Fruit fly (Drosophila melanogaster) whole organism, embryonic: ENCODE data around the gene CG11790.

Source experiments
- Atf3 ChIP-seq: fragments of 200-800 bp; sonication (Bioruptor generic); optimal IDR thresholded peaks from 3 replicates; lab custom pipeline; 2016; ENCODE audit warnings: missing biosample characterization, missing genetic modification characterization
- BEAF-32 ChIP-seq: fragments of 200-800 bp; sonication (Bioruptor generic); optimal IDR thresholded peaks from 3 replicates; lab custom pipeline; 2017; ENCODE audit warnings: missing biosample characterization, missing genetic modification characterization, mild to moderate bottlenecking, moderate library complexity, missing genetic modification reagents
- Bteb2 ChIP-seq: fragments of 200-800 bp; sonication (Bioruptor generic); optimal IDR thresholded peaks from 2 replicates; lab custom pipeline; 2016; ENCODE audit warnings: missing biosample characterization, missing genetic modification characterization
- CG11247 ChIP-seq: fragments of 200-800 bp; sonication (Bioruptor generic); IDR thresholded peaks from 2 replicates; pipeline ENCODE4 v1.3.6; 2022; ENCODE audit warnings: missing biosample characterization, missing genetic modification characterization
- CG11504 ChIP-seq: fragments of 200-800 bp; sonication (Bioruptor generic); optimal IDR thresholded peaks from 3 replicates; lab custom pipeline; 2019; ENCODE audit warnings: missing biosample characterization, mild to moderate bottlenecking, missing genetic modification characterization, moderate library complexity
- CG14710 ChIP-seq: fragments of 200-800 bp; sonication (Bioruptor generic); optimal IDR thresholded peaks from 3 replicates; lab custom pipeline; 2019; ENCODE audit warnings: missing biosample characterization, mild to moderate bottlenecking, missing genetic modification characterization, moderate library complexity
- CG15269 ChIP-seq: fragments of 200-800 bp; sonication (Bioruptor generic); optimal IDR thresholded peaks from 2 replicates; lab custom pipeline; 2018; ENCODE audit warnings: missing biosample characterization, mild to moderate bottlenecking, missing genetic modification characterization, moderate library complexity
- CG15514 ChIP-seq: fragments of 200-800 bp; sonication (Bioruptor generic); optimal IDR thresholded peaks from 3 replicates; lab custom pipeline; 2017; ENCODE audit warnings: missing biosample characterization, missing genetic modification characterization, mild to moderate bottlenecking, moderate library complexity, missing genetic modification reagents
- CG1603 ChIP-seq: fragments of 200-800 bp; sonication (Bioruptor generic); optimal IDR thresholded peaks from 2 replicates; lab custom pipeline; 2019; ENCODE audit warnings: missing biosample characterization, mild to moderate bottlenecking, missing genetic modification characterization, moderate library complexity
- CG1647 ChIP-seq: fragments of 200-800 bp; sonication (Bioruptor generic); optimal IDR thresholded peaks from 3 replicates; lab custom pipeline; 2016; ENCODE audit warnings: missing biosample characterization, missing genetic modification characterization
- CG17186 ChIP-seq: fragments of 200-800 bp; sonication (Bioruptor generic); optimal IDR thresholded peaks from 3 replicates; lab custom pipeline; 2017; ENCODE audit warnings: missing biosample characterization, missing genetic modification reagents, missing genetic modification characterization
- CG17359 ChIP-seq: fragments of 200-800 bp; sonication (Bioruptor generic); optimal IDR thresholded peaks from 3 replicates; lab custom pipeline; 2018; ENCODE audit warnings: missing biosample characterization, mild to moderate bottlenecking, missing genetic modification characterization, moderate library complexity
- CG18262 ChIP-seq: fragments of 200-800 bp; optimal IDR thresholded peaks from 3 replicates; lab custom pipeline; 2019; ENCODE audit warnings: missing biosample characterization, mild to moderate bottlenecking, missing genetic modification characterization, moderate library complexity
- CG2116 ChIP-seq: fragments of 200-800 bp; sonication (Bioruptor generic); optimal IDR thresholded peaks from 3 replicates; lab custom pipeline; 2018; ENCODE audit warnings: missing biosample characterization, mild to moderate bottlenecking, missing genetic modification characterization
- CG34422 ChIP-seq: fragments of 200-800 bp; sonication (Bioruptor generic); IDR thresholded peaks from 3 replicates; pipeline ENCODE4 v1.3.6; 2022; ENCODE audit warnings: missing biosample characterization, missing genetic modification characterization
- CG4328 ChIP-seq: fragments of 200-800 bp; sonication (Bioruptor generic); optimal IDR thresholded peaks from 3 replicates; lab custom pipeline; 2017; ENCODE audit warnings: missing biosample characterization, missing genetic modification reagents, missing genetic modification characterization
- CG6765 ChIP-seq: fragments of 200-800 bp; sonication (Bioruptor generic); optimal IDR thresholded peaks from 3 replicates; lab custom pipeline; 2017; ENCODE audit warnings: missing biosample characterization, mild to moderate bottlenecking, missing genetic modification characterization
- CG7357 ChIP-seq: fragments of 200-800 bp; sonication (Bioruptor generic); IDR thresholded peaks from 3 replicates; pipeline ENCODE4 v1.3.6; 2022; ENCODE audit warnings: missing biosample characterization, missing genetic modification characterization
- CG9437 ChIP-seq: fragments of 200-800 bp; sonication (Bioruptor generic); optimal IDR thresholded peaks from 2 replicates; lab custom pipeline; 2018; ENCODE audit warnings: missing biosample characterization, mild to moderate bottlenecking, missing genetic modification characterization
- D ChIP-seq, 2 experiments: fragments of 200-800 bp in 1 of 2; fragments of >200 bp in 1 of 2; sonication (Bioruptor generic) in 1 of 2; optimal IDR thresholded peaks; 2 replicates in 1 of 2; 3 replicates in 1 of 2; lab custom pipeline; 2017; ENCODE audit warnings: mild to moderate bottlenecking in 1 of 2, missing biosample characterization in 1 of 2, missing genetic modification characterization in 1 of 2, missing genetic modification reagents in 1 of 2
- Dbx ChIP-seq: fragments of 200-800 bp; sonication (Bioruptor generic); IDR thresholded peaks from 3 replicates; pipeline ENCODE4 v1.3.6; 2022; ENCODE audit warnings: missing biosample characterization, missing genetic modification characterization
- Drgx ChIP-seq: fragments of 200-800 bp; sonication (Bioruptor generic); IDR thresholded peaks from 2 replicates; pipeline ENCODE4 v1.3.6; 2022; ENCODE audit warnings: missing biosample characterization, missing genetic modification characterization
- E2f2 ChIP-seq: fragments of 200-800 bp; sonication (Bioruptor generic); IDR thresholded peaks from 2 replicates; pipeline ENCODE4 v1.3.6; 2022; ENCODE audit warnings: missing biosample characterization, missing genetic modification characterization
- Ets65A ChIP-seq: fragments of 200-800 bp; sonication (Bioruptor generic); peaks from one replicate; lab custom pipeline; 2016; ENCODE audit warnings: missing biosample characterization, missing genetic modification characterization
- Fer3 ChIP-seq: fragments of 200-800 bp; sonication (Bioruptor generic); optimal IDR thresholded peaks from 2 replicates; lab custom pipeline; 2018; ENCODE audit warnings: missing biosample characterization, mild to moderate bottlenecking, missing genetic modification characterization, moderate library complexity
- Hr51 ChIP-seq, 2 experiments: fragments of 200-800 bp; sonication (Bioruptor generic); optimal IDR thresholded peaks; 2 replicates in 1 of 2; 3 replicates in 1 of 2; lab custom pipeline; 2016 to 2018; ENCODE audit warnings: missing biosample characterization in 2 of 2, missing genetic modification characterization in 2 of 2, mild to moderate bottlenecking in 1 of 2, moderate library complexity in 1 of 2
- MBD-R2 ChIP-seq: fragments of 200-800 bp; sonication (Bioruptor generic); IDR thresholded peaks from 2 replicates; pipeline ENCODE4 v1.3.6; 2022; ENCODE audit warnings: missing biosample characterization, missing genetic modification characterization
- MESR4 ChIP-seq: fragments of 200-800 bp; sonication (Bioruptor generic); optimal IDR thresholded peaks from 2 replicates; lab custom pipeline; 2018; ENCODE audit warnings: missing biosample characterization, mild to moderate bottlenecking, missing genetic modification characterization, moderate library complexity
- Med ChIP-seq: fragments of 200-800 bp; sonication (Bioruptor generic); peaks from one replicate; lab custom pipeline; 2016; ENCODE audit warnings: missing biosample characterization, missing genetic modification characterization, mild to moderate bottlenecking, inconsistent platforms, moderate library complexity
- Myb ChIP-seq: fragments of 200-800 bp; sonication (Bioruptor generic); optimal IDR thresholded peaks from 2 replicates; lab custom pipeline; 2016; ENCODE audit warnings: missing biosample characterization, missing genetic modification characterization
- Nf-YA ChIP-seq: fragments of 200-800 bp; sonication (Bioruptor generic); IDR thresholded peaks from 2 replicates; pipeline ENCODE4 v1.3.6; 2022; ENCODE audit warnings: missing biosample characterization, missing genetic modification characterization
- Rx ChIP-seq: fragments of 200-800 bp; sonication (Bioruptor generic); IDR thresholded peaks from 2 replicates; pipeline ENCODE4 v1.3.6; 2022; ENCODE audit warnings: missing biosample characterization, missing genetic modification characterization
- TFAM ChIP-seq: fragments of 200-800 bp; sonication (Bioruptor generic); optimal IDR thresholded peaks from 2 replicates; lab custom pipeline; 2017; ENCODE audit warnings: missing biosample characterization, missing genetic modification characterization, inconsistent platforms
- Vsx1 ChIP-seq: fragments of 200-800 bp; sonication (Bioruptor generic); optimal IDR thresholded peaks from 2 replicates; lab custom pipeline; 2017; ENCODE audit warnings: missing biosample characterization, mild to moderate bottlenecking, missing genetic modification characterization, missing genetic modification reagents
- Xrp1 ChIP-seq: fragments of 200-800 bp; sonication (Bioruptor generic); IDR thresholded peaks from 2 replicates; pipeline ENCODE4 v1.3.6; 2022; ENCODE audit warnings: missing biosample characterization, missing genetic modification characterization
- ab ChIP-seq: fragments of 200-800 bp; sonication (Bioruptor generic); optimal IDR thresholded peaks from 2 replicates; lab custom pipeline; 2016; ENCODE audit warnings: missing biosample characterization, missing genetic modification characterization
- amos ChIP-seq: fragments of 200-800 bp; sonication (Bioruptor generic); IDR thresholded peaks from 2 replicates; pipeline ENCODE4 v1.3.6; 2022; ENCODE audit warnings: missing biosample characterization, missing genetic modification characterization; ENCODE audit not compliant: partially characterized antibody
- fd102C ChIP-seq: fragments of 200-800 bp; sonication (Bioruptor generic); optimal IDR thresholded peaks from 2 replicates; lab custom pipeline; 2018; ENCODE audit warnings: missing biosample characterization, mild to moderate bottlenecking, missing genetic modification characterization, moderate library complexity
- gfzf ChIP-seq: fragments of 200-800 bp; sonication (Bioruptor generic); optimal IDR thresholded peaks from 2 replicates; lab custom pipeline; 2016; ENCODE audit warnings: missing biosample characterization, mild to moderate bottlenecking, missing genetic modification characterization, moderate library complexity
- grn ChIP-seq: fragments of 200-800 bp; sonication (Bioruptor generic); optimal IDR thresholded peaks from 3 replicates; lab custom pipeline; 2017; ENCODE audit warnings: missing biosample characterization, missing genetic modification characterization
- gsb-n ChIP-seq: fragments of 200-800 bp; sonication (Bioruptor generic); optimal IDR thresholded peaks from 3 replicates; lab custom pipeline; 2018; ENCODE audit warnings: missing biosample characterization, mild to moderate bottlenecking, missing genetic modification characterization
- gt ChIP-seq: fragments of 200-800 bp; sonication (Bioruptor generic); IDR thresholded peaks from 2 replicates; pipeline ENCODE4 v1.3.6; 2022; ENCODE audit warnings: missing biosample characterization, missing genetic modification characterization
- klu ChIP-seq: fragments of 200-800 bp; sonication (Bioruptor generic); IDR thresholded peaks from 2 replicates; pipeline ENCODE4 v1.3.6; 2022; ENCODE audit warnings: missing biosample characterization, missing genetic modification characterization
- lbe ChIP-seq: fragments of 200-800 bp; sonication (Bioruptor generic); optimal IDR thresholded peaks from 2 replicates; lab custom pipeline; 2016; ENCODE audit warnings: missing biosample characterization, mild to moderate bottlenecking, missing genetic modification characterization
- lov ChIP-seq, 2 experiments: fragments of 200-800 bp in 1 of 2; fragments of >200 bp in 1 of 2; sonication (Bioruptor generic) in 1 of 2; IDR thresholded peaks in 1 of 2; optimal IDR thresholded peaks in 1 of 2; 2 replicates in 1 of 2; 3 replicates in 1 of 2; pipeline versions ENCODE4 v1.3.6 to Lab custom; 2017 to 2022; ENCODE audit warnings: missing biosample characterization in 1 of 2, missing genetic modification characterization in 1 of 2
- nerfin-2 ChIP-seq: fragments of 200-800 bp; sonication (Bioruptor generic); IDR thresholded peaks from 2 replicates; pipeline ENCODE4 v1.3.6; 2022; ENCODE audit warnings: missing biosample characterization, missing genetic modification characterization; ENCODE audit not compliant: partially characterized antibody
- oc ChIP-seq: fragments of 200-800 bp; sonication (Bioruptor generic); optimal IDR thresholded peaks from 2 replicates; lab custom pipeline; 2018; ENCODE audit warnings: missing biosample characterization, mild to moderate bottlenecking, missing genetic modification characterization, moderate library complexity
- repo ChIP-seq: fragments of 200-800 bp; sonication (Bioruptor generic); optimal IDR thresholded peaks from 2 replicates; lab custom pipeline; 2016; ENCODE audit warnings: missing biosample characterization, missing genetic modification characterization
- sr ChIP-seq: fragments of 200-800 bp; sonication (Bioruptor generic); IDR thresholded peaks from 3 replicates; pipeline ENCODE4 v1.3.6; 2022; ENCODE audit warnings: missing biosample characterization, missing genetic modification characterization
- trem ChIP-seq: fragments of 200-800 bp; optimal IDR thresholded peaks from 3 replicates; lab custom pipeline; 2019; ENCODE audit warnings: missing biosample characterization, mild to moderate bottlenecking, missing genetic modification characterization, moderate library complexity
- z ChIP-seq: fragments of 200-800 bp; sonication (Bioruptor generic); IDR thresholded peaks from 3 replicates; pipeline ENCODE4 v1.3.6; 2022; ENCODE audit warnings: missing biosample characterization, missing genetic modification characterization

The CG11790 gene

DNA sequence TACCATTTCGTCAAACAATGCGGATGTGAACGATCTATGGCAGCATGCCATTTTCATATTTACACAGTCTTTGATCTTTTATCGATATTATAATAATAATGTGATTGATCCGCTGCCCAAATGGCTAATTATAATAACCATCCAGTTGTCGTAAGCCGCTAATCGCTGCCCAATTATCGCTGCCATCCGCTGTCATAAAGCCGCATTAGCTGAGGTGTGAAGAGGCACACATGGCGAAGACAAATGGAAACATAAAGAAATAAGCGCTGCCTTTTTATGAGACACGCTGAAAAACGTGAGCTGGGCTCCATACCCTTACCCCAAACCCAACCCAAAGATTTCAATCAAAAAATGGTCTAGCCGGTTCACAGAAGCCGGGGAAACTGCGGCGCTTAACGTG lies 35.5 kb upstream of the CG11790 start (continued):
- TF ChIP-seq Fer3 (no peak), Nf-YA (no peak), BEAF-32 (no peak), CG17186 (GFP tag; lab: Kevin White, UChicago) (no peak), grn (GFP tag; lab: Kevin White, UChicago) (peak; percentile 32), D (optimal IDR thresholded peaks at IDR 0.05; lab: Kevin White, UChicago) (no peak), D (GFP tag; optimal IDR thresholded peaks at IDR 0.05; lab: Kevin White, UChicago) (no peak), CG11504 (tag; lab: Kevin White, UChicago) (no peak), CG1647 (GFP tag; lab: Kevin White, UChicago) (no peak), repo (GFP tag; lab: Kevin White, UChicago) (no peak), oc (tag; lab: Kevin White, UChicago) (peak; percentile 96), TFAM (GFP tag; lab: Kevin White, UChicago) (no peak), CG11247 (GFP tag; lab: Robert Waterston, UW) (no peak), Ets65A (GFP tag; lab: Kevin White, UChicago) (peak; percentile 11), CG7357 (GFP tag; lab: Robert Waterston, UW) (no peak), CG17359 (tag; lab: Kevin White, UChicago) (no peak), z (no peak), CG18262 (tag; lab: Kevin White, UChicago) (no peak), lbe (no peak), nerfin-2 (no peak), CG6765 (no peak), CG15269 (tag; lab: Kevin White, UChicago) (peak; percentile 51), Hr51 (GFP tag; optimal IDR thresholded peaks at IDR 0.05; lab: Kevin White, UChicago) (no peak), CG4328 (GFP tag; lab: Kevin White, UChicago) (no peak), klu (GFP tag; lab: Robert Waterston, UW) (no peak), Atf3 (GFP tag; lab: Kevin White, UChicago) (no peak), CG9437 (no peak), Vsx1 (no peak), CG1603 (tag; lab: Kevin White, UChicago) (no peak), sr (GFP tag; lab: Robert Waterston, UW) (no peak), gt (GFP tag; lab: Robert Waterston, UW) (no peak)

DNA sequence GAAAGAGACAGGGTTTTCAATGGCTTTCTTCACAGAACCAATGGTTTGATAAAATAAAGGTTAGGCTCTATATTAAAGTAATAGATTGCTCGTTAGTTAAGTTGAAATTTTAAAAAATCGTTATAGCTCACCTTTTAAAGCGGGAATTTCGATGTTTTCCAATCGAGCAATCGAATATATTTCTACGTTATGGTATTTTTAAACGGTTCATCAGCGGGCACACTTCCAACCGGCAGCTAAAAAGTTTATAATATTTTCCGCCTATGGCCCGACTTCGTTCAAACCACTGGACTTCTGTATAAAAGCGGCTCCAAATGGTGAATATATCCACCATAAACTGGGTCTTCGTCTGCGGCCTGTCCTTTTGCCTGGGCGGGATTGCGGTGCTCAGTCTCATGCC lies 24.4 kb upstream of the CG11790 start, which contains the start of gene beta4GalT7:
Gene beta4GalT7 (plus strand): TSS at position 201 of the 400 bp plus-strand sequence.
- TF ChIP-seq trem (tag; lab: Kevin White, UChicago) = peak; percentile 7
- peak; percentile 22; the same call in 1 of the 2 replicates for TF ChIP-seq amos (GFP tag; lab: Robert Waterston, UW)
- TF ChIP-seq Dbx (GFP tag; lab: Robert Waterston, UW) = no peak
- no peak for TF ChIP-seq Bteb2 (GFP tag; lab: Kevin White, UChicago)
- TF ChIP-seq Rx (GFP tag; lab: Robert Waterston, UW) = no peak
- TF ChIP-seq CG15514 = peak; percentile 48
- TF ChIP-seq Myb = peak; percentile 96
- TF ChIP-seq CG14710 (tag; lab: Kevin White, UChicago) = peak; percentile 6
- TF ChIP-seq lov (optimal IDR thresholded peaks at IDR 0.05; lab: Kevin White, UChicago) = no peak
- TF ChIP-seq lov (GFP tag; IDR thresholded peaks at IDR 0.05; lab: Robert Waterston, UW) = no peak
- no peak for TF ChIP-seq Drgx (GFP tag; lab: Robert Waterston, UW)
- TF ChIP-seq ab (GFP tag; lab: Kevin White, UChicago) = no peak
- peak; percentile 17 for TF ChIP-seq MESR4 (GFP tag; lab: Kevin White, UChicago)
- peak; percentile 40; the same call in 1 of the 3 replicates for TF ChIP-seq CG34422
- TF ChIP-seq gsb-n (tag; lab: Kevin White, UChicago) = no peak
- TF ChIP-seq Med (GFP tag; lab: Kevin White, UChicago) = peak; percentile 36
- TF ChIP-seq MBD-R2 = peak; percentile 69
- TF ChIP-seq gfzf = peak; percentile 79
- TF ChIP-seq CG2116 = peak; percentile 57
- TF ChIP-seq fd102C (GFP tag; lab: Kevin White, UChicago) = no peak
- TF ChIP-seq BEAF-32 = peak; percentile 26
- TF ChIP-seq E2f2 (GFP tag; lab: Robert Waterston, UW) = peak; percentile 87
- TF ChIP-seq Xrp1 = no peak
